Fruit fly (Drosophila melanogaster) whole organism, adult: ENCODE data around the gene CG9130.

Experiments
- CG11617 ChIP-seq: fragments of 200-800 bp; sonication (Bioruptor generic); optimal IDR thresholded peaks from 2 replicates; lab custom pipeline; 2017; ENCODE audit warnings: mild to moderate bottlenecking, missing biosample characterization, missing genetic modification reagents, missing genetic modification characterization
- CG12768 ChIP-seq: fragments of 200-800 bp; sonication (Bioruptor generic); optimal IDR thresholded peaks from 2 replicates; lab custom pipeline; 2017; ENCODE audit warnings: missing biosample characterization, missing genetic modification characterization, mild to moderate bottlenecking, moderate library complexity, missing genetic modification reagents
- CG14711 ChIP-seq: fragments of 200-800 bp; sonication (Bioruptor generic); optimal IDR thresholded peaks from 2 replicates; lab custom pipeline; 2018; ENCODE audit warnings: missing biosample characterization, mild to moderate bottlenecking, missing genetic modification characterization, moderate library complexity
- CG1620 ChIP-seq: fragments of 200-800 bp; sonication (Bioruptor generic); optimal IDR thresholded peaks from 2 replicates; lab custom pipeline; 2016; ENCODE audit warnings: missing biosample characterization, missing genetic modification characterization
- CG33017 ChIP-seq: fragments of 200-800 bp; sonication (Bioruptor generic); optimal IDR thresholded peaks from 2 replicates; lab custom pipeline; 2018; ENCODE audit warnings: missing biosample characterization, mild to moderate bottlenecking, missing genetic modification characterization, moderate library complexity
- CG7101 ChIP-seq: fragments of 200-800 bp; sonication (Bioruptor generic); optimal IDR thresholded peaks from 2 replicates; lab custom pipeline; 2018; ENCODE audit warnings: missing biosample characterization, mild to moderate bottlenecking, missing genetic modification characterization, moderate library complexity
- Crg-1 ChIP-seq: fragments of 200-800 bp; sonication (Bioruptor generic); optimal IDR thresholded peaks from 2 replicates; lab custom pipeline; 2016; ENCODE audit warnings: missing biosample characterization, missing genetic modification characterization
- Hr96 ChIP-seq: fragments of 200-800 bp; sonication (Bioruptor generic); optimal IDR thresholded peaks from 2 replicates; lab custom pipeline; 2016; ENCODE audit warnings: missing biosample characterization, missing genetic modification characterization
- Mnt ChIP-seq: fragments of 200-800 bp; sonication (Bioruptor generic); optimal IDR thresholded peaks from 2 replicates; lab custom pipeline; 2016; ENCODE audit warnings: missing biosample characterization, mild to moderate bottlenecking, missing genetic modification characterization
- bab1 ChIP-seq: fragments of 200-800 bp; sonication (Bioruptor generic); optimal IDR thresholded peaks from 3 replicates; lab custom pipeline; 2019; ENCODE audit warnings: missing biosample characterization, mild to moderate bottlenecking, missing genetic modification characterization, moderate library complexity
- cic ChIP-seq: fragments of 200-800 bp; sonication (Bioruptor generic); optimal IDR thresholded peaks from 2 replicates; lab custom pipeline; 2017; ENCODE audit warnings: missing biosample characterization, mild to moderate bottlenecking, missing genetic modification characterization, moderate library complexity
- pad ChIP-seq: fragments of 200-800 bp; sonication (Bioruptor generic); optimal IDR thresholded peaks from 3 replicates; lab custom pipeline; 2017; ENCODE audit warnings: missing biosample characterization, missing genetic modification characterization, mild to moderate bottlenecking, moderate library complexity, missing genetic modification reagents
- tj ChIP-seq: fragments of 200-800 bp; sonication (Bioruptor generic); optimal IDR thresholded peaks from 3 replicates; lab custom pipeline; 2017; ENCODE audit warnings: missing biosample characterization, mild to moderate bottlenecking, missing genetic modification characterization, moderate library complexity
- toe ChIP-seq: fragments of 200-800 bp; sonication (Bioruptor generic); optimal IDR thresholded peaks from 2 replicates; lab custom pipeline; 2016; ENCODE audit warnings: missing biosample characterization, missing genetic modification characterization

- no peak for TF ChIP-seq CG11617 (GFP tag; lab: Kevin White, UChicago)
- TF ChIP-seq CG1620 = no peak
- TF ChIP-seq Mnt (GFP tag; lab: Kevin White, UChicago) = no peak
- TF ChIP-seq CG12768 (GFP tag; lab: Kevin White, UChicago) = no peak
- TF ChIP-seq pad = no peak
- no peak for TF ChIP-seq tj (GFP tag; lab: Kevin White, UChicago)
- no peak for TF ChIP-seq CG14711 (tag; lab: Kevin White, UChicago)
- no peak for TF ChIP-seq CG7101
- no peak for TF ChIP-seq cic (GFP tag; lab: Kevin White, UChicago)
- TF ChIP-seq toe (GFP tag; lab: Kevin White, UChicago) = no peak
- no peak for TF ChIP-seq Hr96
- no peak for TF ChIP-seq Crg-1
- no peak for TF ChIP-seq CG33017
- TF ChIP-seq bab1 (GFP tag; lab: Kevin White, UChicago) = no peak
Observed at dm6 chr3L:1294835-1295234, 43.0 kb downstream of the CG9130 start.
